In genomic region chrIII:7322018-7322417, ce11 we compare ENCODE assay signal across 6 worm cellular contexts.
TF ChIP-seq lines count a peak whose summit lies in the region.

No protein-coding gene starts in this region.

TF ChIP-seq in whole organism, L1 larva, 84 proteins besides CTCF, POLR2A, EP300 and RAD21 (continues in another document):
- TF ChIP-seq hlh-17 (GFP tag; optimal IDR thresholded peaks at IDR 0.05; lab: Kevin White, UChicago; ENCODE audit: borderline replicate concordance), result no peak
- peak; percentile 52 for TF ChIP-seq lin-14 (GFP tag; optimal IDR thresholded peaks at IDR 0.05; lab: Kevin White, UChicago)
- TF ChIP-seq nhr-237 (tag; optimal IDR thresholded peaks at IDR 0.05; lab: Kevin White, UChicago), result no peak
- peak; percentile 5 for TF ChIP-seq nhr-71 (tag; optimal IDR thresholded peaks at IDR 0.05; lab: Kevin White, UChicago)
- TF ChIP-seq C16A3.4 (tag; optimal IDR thresholded peaks at IDR 0.05; lab: Kevin White, UChicago), result no peak
- TF ChIP-seq nhr-47 (tag; optimal IDR thresholded peaks at IDR 0.05; lab: Kevin White, UChicago), result no peak
- no peak for TF ChIP-seq xbp-1 (tag; optimal IDR thresholded peaks at IDR 0.05; lab: Kevin White, UChicago)
- no peak for TF ChIP-seq aly-2 (tag; optimal IDR thresholded peaks at IDR 0.05; lab: Kevin White, UChicago)
- no peak for TF ChIP-seq lin-13 (GFP tag; optimal IDR thresholded peaks at IDR 0.05; lab: Kevin White, UChicago)
- TF ChIP-seq hlh-4 (tag; optimal IDR thresholded peaks at IDR 0.05; lab: Kevin White, UChicago), result no peak
- TF ChIP-seq mab-9 (GFP tag; IDR thresholded peaks at IDR 0.05; lab: Robert Waterston, UW), result no peak
- TF ChIP-seq zag-1 (tag; optimal IDR thresholded peaks at IDR 0.05; lab: Kevin White, UChicago), result no peak
- TF ChIP-seq C04F5.9 (tag; optimal IDR thresholded peaks at IDR 0.05; lab: Kevin White, UChicago), result no peak
- TF ChIP-seq snu-23 (GFP tag; optimal IDR thresholded peaks at IDR 0.05; lab: Kevin White, UChicago), result no peak
- no peak for TF ChIP-seq pag-3 (tag; optimal IDR thresholded peaks at IDR 0.05; lab: Kevin White, UChicago; ENCODE audit: borderline replicate concordance, insufficient read depth)

TF ChIP-seq in whole organism, L2 larva, 48 proteins besides CTCF, POLR2A, EP300 and RAD21:
- peak; percentile 11 for TF ChIP-seq crh-2 (tag; optimal IDR thresholded peaks at IDR 0.05; lab: Kevin White, UChicago)
- TF ChIP-seq sma-9 (GFP tag; optimal IDR thresholded peaks at IDR 0.05; lab: Kevin White, UChicago), result peak; percentile 35
- TF ChIP-seq sma-9 (tag; optimal IDR thresholded peaks at IDR 0.05; lab: Kevin White, UChicago), result no peak
- no peak for TF ChIP-seq unc-62 (GFP tag; optimal IDR thresholded peaks at IDR 0.05; lab: Kevin White, UChicago)
- no peak for TF ChIP-seq snpc-4 (tag; optimal IDR thresholded peaks at IDR 0.05; lab: Kevin White, UChicago)
- peak; percentile 41 for TF ChIP-seq nhr-129 (tag; optimal IDR thresholded peaks at IDR 0.05; lab: Kevin White, UChicago)
- peak; percentile 8 for TF ChIP-seq fos-1 (tag; optimal IDR thresholded peaks at IDR 0.05; lab: Kevin White, UChicago)
- TF ChIP-seq F13H6.1 (tag; optimal IDR thresholded peaks at IDR 0.05; lab: Kevin White, UChicago), result peak; percentile 66
TF ChIP-seq in whole organism, L2 larva: peak in this region for 5.

TF ChIP-seq in whole organism, L3 larva, 47 proteins besides CTCF, POLR2A, EP300 and RAD21:
- no peak for TF ChIP-seq ZK546.5 (tag; optimal IDR thresholded peaks at IDR 0.05; lab: Kevin White, UChicago)
- peak; percentile 99 for TF ChIP-seq pha-4 (tag; optimal IDR thresholded peaks at IDR 0.05; lab: Kevin White, UChicago)
- TF ChIP-seq eor-1 (tag; optimal IDR thresholded peaks at IDR 0.05; lab: Kevin White, UChicago), result no peak
- no peak for TF ChIP-seq unc-62 (GFP tag; optimal IDR thresholded peaks at IDR 0.05; lab: Kevin White, UChicago)
- TF ChIP-seq egl-5 (tag; optimal IDR thresholded peaks at IDR 0.05; lab: Kevin White, UChicago), result no peak
- TF ChIP-seq mml-1 (tag; optimal IDR thresholded peaks at IDR 0.05; lab: Kevin White, UChicago), result no peak
- TF ChIP-seq aly-2 (tag; optimal IDR thresholded peaks at IDR 0.05; lab: Kevin White, UChicago), result no peak
- TF ChIP-seq ztf-11 (tag; optimal IDR thresholded peaks at IDR 0.05; lab: Kevin White, UChicago), result no peak
- TF ChIP-seq elt-2 (tag; optimal IDR thresholded peaks at IDR 0.05; lab: Kevin White, UChicago), result peak; percentile 55
- peak; percentile 34 for TF ChIP-seq pqm-1 (tag; optimal IDR thresholded peaks at IDR 0.05; lab: Kevin White, UChicago)

TF ChIP-seq in whole organism, L4 larva, 104 proteins besides CTCF, POLR2A, EP300 and RAD21:
- TF ChIP-seq dve-1 (tag; optimal IDR thresholded peaks at IDR 0.05; lab: Kevin White, UChicago; ENCODE audit: insufficient read depth) (peak; percentile 58), madf-9 (GFP tag; conservative IDR thresholded peaks at IDR 0.05; lab: Robert Waterston, UW) (no peak), hlh-30 (tag; optimal IDR thresholded peaks at IDR 0.05; lab: Kevin White, UChicago; ENCODE audit: insufficient read depth) (peak; percentile 66), daf-16 (GFP tag; optimal IDR thresholded peaks at IDR 0.05; lab: Kevin White, UChicago) (no peak), daf-16 (tag; optimal IDR thresholded peaks at IDR 0.05; lab: Kevin White, UChicago) (peak; percentile 73), F49E8.2 (tag; optimal IDR thresholded peaks at IDR 0.05; lab: Kevin White, UChicago; ENCODE audit: borderline replicate concordance) (no peak), nhr-28 (tag; optimal IDR thresholded peaks at IDR 0.05; lab: Kevin White, UChicago) (peak; percentile 35), aha-1 (tag; lab: Kevin White, UChicago) (peak; percentile 57), unc-62 (GFP tag; optimal IDR thresholded peaks at IDR 0.05 in 1 of 2; lab: Kevin White, UChicago) (peak in 1 of 2 experiments; percentile 62), unc-62 (tag; optimal IDR thresholded peaks at IDR 0.05; lab: Kevin White, UChicago) (no peak), pha-4 (GFP tag; IDR thresholded peaks at IDR 0.05; lab: Robert Waterston, UW) (no peak), pha-4 (tag; optimal IDR thresholded peaks at IDR 0.05; lab: Kevin White, UChicago) (peak; percentile 20), T26A8.4 (GFP tag; IDR thresholded peaks at IDR 0.05; lab: Robert Waterston, UW) (no peak), nhr-48 (tag; optimal IDR thresholded peaks at IDR 0.05; lab: Kevin White, UChicago) (no peak), hlh-11 (tag; optimal IDR thresholded peaks at IDR 0.05; lab: Kevin White, UChicago) (peak; percentile 12)

TF ChIP-seq in whole organism, mixed stage, embryonic, 35 proteins besides CTCF, POLR2A, EP300 and RAD21:
- TF ChIP-seq pha-4 (tag; optimal IDR thresholded peaks at IDR 0.05; lab: Kevin White, UChicago) (peak; percentile 79), sem-2 (GFP tag; optimal IDR thresholded peaks at IDR 0.05; lab: Kevin White, UChicago) (no peak)

TF ChIP-seq in whole organism, young adult, 124 proteins besides CTCF, POLR2A, EP300 and RAD21:
- TF ChIP-seq pbrm-1 (GFP tag; IDR thresholded peaks at IDR 0.05; lab: Robert Waterston, UW), result no peak
- peak; percentile 7 for TF ChIP-seq pha-4 (tag; optimal IDR thresholded peaks at IDR 0.05; lab: Kevin White, UChicago)
